Fruit fly (Drosophila melanogaster) whole organism, embryonic: ENCODE results near the gene lilli.
A peak's percentile ranks its signal among the peaks of the same experiment; 100 is the strongest.

ENCODE experiments used
- Aef1 ChIP-seq: fragments of 200-800 bp; sonication (Bioruptor generic); IDR thresholded peaks from 3 replicates; pipeline ENCODE4 v1.3.6; 2022; ENCODE audit warnings: missing biosample characterization, missing genetic modification characterization
- Asciz ChIP-seq: fragments of 200-800 bp; sonication (Bioruptor generic); optimal IDR thresholded peaks from 2 replicates; lab custom pipeline; 2017; ENCODE audit warnings: missing biosample characterization, mild to moderate bottlenecking, missing genetic modification characterization, missing genetic modification reagents
- CG13894 ChIP-seq: fragments of 200-800 bp; sonication (Bioruptor generic); optimal IDR thresholded peaks from 3 replicates; lab custom pipeline; 2018; ENCODE audit warnings: missing biosample characterization, mild to moderate bottlenecking, missing genetic modification characterization, moderate library complexity
- CG15479 ChIP-seq: fragments of 200-800 bp; sonication (Bioruptor generic); optimal IDR thresholded peaks from 3 replicates; lab custom pipeline; 2019; ENCODE audit warnings: missing biosample characterization, mild to moderate bottlenecking, missing genetic modification characterization, moderate library complexity
- CG15601 ChIP-seq: fragments of 200-800 bp; sonication (Bioruptor generic); optimal IDR thresholded peaks from 3 replicates; lab custom pipeline; 2019; ENCODE audit warnings: missing biosample characterization, mild to moderate bottlenecking, missing genetic modification characterization, moderate library complexity
- CG17802 ChIP-seq: fragments of 200-800 bp; sonication (Bioruptor generic); optimal IDR thresholded peaks from 2 replicates; lab custom pipeline; 2018; ENCODE audit warnings: missing biosample characterization, mild to moderate bottlenecking, missing genetic modification characterization, moderate library complexity
- CG1832 ChIP-seq: fragments of 200-800 bp; sonication (Bioruptor generic); optimal IDR thresholded peaks from 2 replicates; lab custom pipeline; 2017; ENCODE audit warnings: missing biosample characterization, mild to moderate bottlenecking, missing genetic modification characterization, inconsistent platforms
- CG18619 ChIP-seq: fragments of 200-800 bp; sonication (Bioruptor generic); optimal IDR thresholded peaks from 3 replicates; lab custom pipeline; 2017; ENCODE audit warnings: missing biosample characterization, mild to moderate bottlenecking, missing genetic modification characterization
- CG30403 ChIP-seq: fragments of 200-800 bp; sonication (Bioruptor generic); optimal IDR thresholded peaks from 3 replicates; lab custom pipeline; 2016; ENCODE audit warnings: missing biosample characterization, missing genetic modification characterization
- CG31441 ChIP-seq: fragments of 200-800 bp; sonication (Bioruptor generic); IDR thresholded peaks from 2 replicates; pipeline ENCODE4 v1.3.6; 2022; ENCODE audit warnings: missing biosample characterization, missing genetic modification characterization
- CG32767 ChIP-seq: fragments of 200-800 bp; sonication (Bioruptor generic); IDR thresholded peaks from 2 replicates; pipeline ENCODE4 v1.3.6; 2022; ENCODE audit warnings: missing biosample characterization, missing genetic modification characterization
- CG34376 ChIP-seq: fragments of 200-800 bp; sonication (Bioruptor generic); optimal IDR thresholded peaks from 2 replicates; lab custom pipeline; 2018; ENCODE audit warnings: missing biosample characterization, mild to moderate bottlenecking, missing genetic modification characterization
- CG3838 ChIP-seq: fragments of 200-800 bp; sonication (Bioruptor generic); optimal IDR thresholded peaks from 3 replicates; lab custom pipeline; 2016; ENCODE audit warnings: missing biosample characterization, missing genetic modification characterization
- CG4854 ChIP-seq: fragments of 200-800 bp; sonication (Bioruptor generic); optimal IDR thresholded peaks from 2 replicates; lab custom pipeline; 2016; ENCODE audit warnings: missing biosample characterization, missing genetic modification characterization, inconsistent platforms
- CG6175 ChIP-seq: fragments of 200-800 bp; sonication (Bioruptor generic); IDR thresholded peaks from 3 replicates; pipeline ENCODE4 v1.3.6; 2022; ENCODE audit warnings: missing biosample characterization, missing genetic modification characterization
- CG8359 ChIP-seq: fragments of 200-800 bp; sonication (Bioruptor generic); optimal IDR thresholded peaks from 2 replicates; lab custom pipeline; 2017; ENCODE audit warnings: missing biosample characterization, mild to moderate bottlenecking, missing genetic modification characterization, borderline replicate concordance
- D ChIP-seq, 2 experiments: fragments of 200-800 bp in 1 of 2; fragments of >200 bp in 1 of 2; sonication (Bioruptor generic) in 1 of 2; optimal IDR thresholded peaks; 2 replicates in 1 of 2; 3 replicates in 1 of 2; lab custom pipeline; 2017; ENCODE audit warnings: mild to moderate bottlenecking in 1 of 2, missing biosample characterization in 1 of 2, missing genetic modification characterization in 1 of 2, missing genetic modification reagents in 1 of 2
- D19A ChIP-seq: fragments of 200-800 bp; optimal IDR thresholded peaks from 3 replicates; lab custom pipeline; 2019; ENCODE audit warnings: missing biosample characterization, mild to moderate bottlenecking, missing genetic modification characterization, moderate library complexity
- Dfd ChIP-seq, 2 experiments: fragments of >200 bp; optimal IDR thresholded peaks; 2 replicates each; lab custom pipeline; 2017; ENCODE audit warnings: missing biosample characterization in 2 of 2, missing genetic modification characterization in 2 of 2
- Med ChIP-seq: fragments of 200-800 bp; sonication (Bioruptor generic); peaks from one replicate; lab custom pipeline; 2016; ENCODE audit warnings: missing biosample characterization, missing genetic modification characterization, mild to moderate bottlenecking, inconsistent platforms, moderate library complexity
- Myb ChIP-seq: fragments of 200-800 bp; sonication (Bioruptor generic); optimal IDR thresholded peaks from 2 replicates; lab custom pipeline; 2016; ENCODE audit warnings: missing biosample characterization, missing genetic modification characterization
- NC2β ChIP-seq: fragments of 200-800 bp; sonication (Bioruptor generic); optimal IDR thresholded peaks from 2 replicates; lab custom pipeline; 2016; ENCODE audit warnings: missing biosample characterization, missing genetic modification characterization
- Nf-YB ChIP-seq: fragments of 200-800 bp; sonication (Bioruptor generic); optimal IDR thresholded peaks from 3 replicates; lab custom pipeline; 2019; ENCODE audit warnings: missing biosample characterization, mild to moderate bottlenecking, missing genetic modification characterization, moderate library complexity
- Nf-YC ChIP-seq: fragments of 200-800 bp; optimal IDR thresholded peaks from 3 replicates; lab custom pipeline; 2019; ENCODE audit warnings: missing biosample characterization, mild to moderate bottlenecking, missing genetic modification characterization, moderate library complexity
- NfI ChIP-seq: fragments of 200-800 bp; sonication (Bioruptor generic); optimal IDR thresholded peaks from 3 replicates; lab custom pipeline; 2018; ENCODE audit warnings: missing biosample characterization, mild to moderate bottlenecking, missing genetic modification characterization, moderate library complexity
- Sox100B ChIP-seq: fragments of 200-800 bp; sonication (Bioruptor generic); optimal IDR thresholded peaks from 3 replicates; lab custom pipeline; 2018; ENCODE audit warnings: missing biosample characterization, mild to moderate bottlenecking, missing genetic modification characterization
- Sry-δ ChIP-seq: fragments of 200-800 bp; sonication (Bioruptor generic); optimal IDR thresholded peaks from 2 replicates; lab custom pipeline; 2016; ENCODE audit warnings: missing biosample characterization, missing genetic modification characterization
- Vsx1 ChIP-seq: fragments of 200-800 bp; sonication (Bioruptor generic); optimal IDR thresholded peaks from 2 replicates; lab custom pipeline; 2017; ENCODE audit warnings: missing biosample characterization, mild to moderate bottlenecking, missing genetic modification characterization, missing genetic modification reagents
- Xbp1 ChIP-seq: fragments of 200-800 bp; sonication (Bioruptor generic); optimal IDR thresholded peaks from 3 replicates; lab custom pipeline; 2016; ENCODE audit warnings: missing biosample characterization, mild to moderate bottlenecking, missing genetic modification characterization
- amos ChIP-seq: fragments of 200-800 bp; sonication (Bioruptor generic); IDR thresholded peaks from 2 replicates; pipeline ENCODE4 v1.3.6; 2022; ENCODE audit warnings: missing biosample characterization, missing genetic modification characterization; ENCODE audit not compliant: partially characterized antibody
- cad ChIP-seq: fragments of >200 bp; optimal IDR thresholded peaks from 2 replicates; lab custom pipeline; 2017; ENCODE audit warnings: missing biosample characterization, missing genetic modification characterization
- dimm ChIP-seq: fragments of 200-800 bp; sonication (Bioruptor generic); IDR thresholded peaks from 2 replicates; pipeline ENCODE4 v1.3.6; 2022; ENCODE audit warnings: missing biosample characterization, missing genetic modification characterization
- ewg ChIP-seq: fragments of 200-800 bp; sonication (Bioruptor generic); optimal IDR thresholded peaks from 3 replicates; lab custom pipeline; 2017; ENCODE audit warnings: mild to moderate bottlenecking, missing biosample characterization, missing genetic modification reagents, missing genetic modification characterization
- fd102C ChIP-seq: fragments of 200-800 bp; sonication (Bioruptor generic); optimal IDR thresholded peaks from 2 replicates; lab custom pipeline; 2018; ENCODE audit warnings: missing biosample characterization, mild to moderate bottlenecking, missing genetic modification characterization, moderate library complexity
- gro ChIP-seq: fragments of 200-800 bp; sonication (Bioruptor generic); optimal IDR thresholded peaks from 2 replicates; lab custom pipeline; 2016; ENCODE audit warnings: missing biosample characterization, missing genetic modification characterization
- gt ChIP-seq: fragments of 200-800 bp; sonication (Bioruptor generic); IDR thresholded peaks from 2 replicates; pipeline ENCODE4 v1.3.6; 2022; ENCODE audit warnings: missing biosample characterization, missing genetic modification characterization
- hth ChIP-seq: fragments of >200 bp; optimal IDR thresholded peaks from 2 replicates; lab custom pipeline; 2017; ENCODE audit warnings: inconsistent platforms
- kah ChIP-seq: fragments of 200-800 bp; sonication (Bioruptor generic); optimal IDR thresholded peaks from 2 replicates; lab custom pipeline; 2018; ENCODE audit warnings: missing biosample characterization, mild to moderate bottlenecking, missing genetic modification characterization
- kni ChIP-seq: fragments of 200-800 bp; sonication (Bioruptor generic); optimal IDR thresholded peaks from 3 replicates; lab custom pipeline; 2017; ENCODE audit warnings: mild to moderate bottlenecking, missing biosample characterization, missing genetic modification reagents, missing genetic modification characterization
- oc ChIP-seq: fragments of 200-800 bp; sonication (Bioruptor generic); optimal IDR thresholded peaks from 2 replicates; lab custom pipeline; 2018; ENCODE audit warnings: missing biosample characterization, mild to moderate bottlenecking, missing genetic modification characterization, moderate library complexity
- pho ChIP-seq: fragments of 200-800 bp; sonication (Bioruptor generic); optimal IDR thresholded peaks from 2 replicates; lab custom pipeline; 2016; ENCODE audit warnings: missing biosample characterization, missing genetic modification characterization
- sd ChIP-seq: fragments of 200-800 bp; sonication (Bioruptor generic); optimal IDR thresholded peaks from 3 replicates; lab custom pipeline; 2018; ENCODE audit warnings: missing biosample characterization, mild to moderate bottlenecking, missing genetic modification characterization, moderate library complexity
- sens ChIP-seq: fragments of 200-800 bp; sonication (Bioruptor generic); peaks from one replicate; lab custom pipeline; 2016; ENCODE audit warnings: missing biosample characterization, missing genetic modification characterization
- sens-2 ChIP-seq: fragments of 200-800 bp; sonication (Bioruptor generic); IDR thresholded peaks from 2 replicates; pipeline ENCODE4 v1.3.6; 2022; ENCODE audit warnings: missing biosample characterization, missing genetic modification characterization
- sisA ChIP-seq: fragments of 200-800 bp; sonication (Bioruptor generic); IDR thresholded peaks from 2 replicates; pipeline ENCODE4 v1.3.6; 2022; ENCODE audit warnings: missing biosample characterization, missing genetic modification characterization
- slou ChIP-seq: fragments of 200-800 bp; sonication (Bioruptor generic); optimal IDR thresholded peaks from 3 replicates; lab custom pipeline; 2016; ENCODE audit warnings: missing biosample characterization, missing genetic modification characterization
- sna ChIP-seq: fragments of 200-800 bp; sonication (Bioruptor generic); IDR thresholded peaks from 2 replicates; pipeline ENCODE4 v1.3.6; 2022; ENCODE audit warnings: missing biosample characterization, missing genetic modification characterization; ENCODE audit not compliant: partially characterized antibody
- tll ChIP-seq, 2 experiments: fragments of 200-800 bp in 1 of 2; fragments of >200 bp in 1 of 2; sonication (Bioruptor generic) in 1 of 2; optimal IDR thresholded peaks; 2 replicates each; lab custom pipeline; 2017 to 2019; ENCODE audit warnings: missing biosample characterization in 2 of 2, missing genetic modification characterization in 2 of 2, mild to moderate bottlenecking in 1 of 2, moderate library complexity in 1 of 2
- wek ChIP-seq: fragments of 200-800 bp; sonication (Bioruptor generic); optimal IDR thresholded peaks from 3 replicates; lab custom pipeline; 2018; ENCODE audit warnings: missing biosample characterization, mild to moderate bottlenecking, missing genetic modification characterization, moderate library complexity
- zf30C ChIP-seq: fragments of 200-800 bp; sonication (Bioruptor generic); optimal IDR thresholded peaks from 3 replicates; lab custom pipeline; 2018; ENCODE audit warnings: missing biosample characterization, mild to moderate bottlenecking, missing genetic modification characterization
- zfh1 ChIP-seq: fragments of 200-800 bp; sonication (Bioruptor generic); IDR thresholded peaks from 3 replicates; pipeline ENCODE4 v1.3.6; 2022; ENCODE audit warnings: missing biosample characterization, missing genetic modification characterization

lilli gene

dm6 chr2L:2999609-3000008, 113.9 kb downstream of the lilli start (continued):
- peak; percentile 88 for TF ChIP-seq CG15479 (GFP tag; lab: Kevin White, UChicago)
- no peak for TF ChIP-seq Sox100B (GFP tag; lab: Kevin White, UChicago)
- no peak for TF ChIP-seq CG18619
- TF ChIP-seq CG8359 (GFP tag; lab: Kevin White, UChicago), result no peak
- TF ChIP-seq CG31441 (GFP tag; lab: Robert Waterston, UW), result no peak
- no peak for TF ChIP-seq Xbp1 (GFP tag; lab: Kevin White, UChicago)
- TF ChIP-seq Vsx1, result no peak
- no peak for TF ChIP-seq CG15601
- peak; percentile 72 for TF ChIP-seq fd102C
- TF ChIP-seq dimm (GFP tag; lab: Robert Waterston, UW), result no peak
- peak; percentile 3 for TF ChIP-seq Med
- TF ChIP-seq sens, result peak; percentile 15
- no peak for TF ChIP-seq CG1832 (GFP tag; lab: Kevin White, UChicago)
- TF ChIP-seq CG30403 (GFP tag; lab: Kevin White, UChicago), result no peak
- peak in 1 of 2 experiments; percentile 50 for TF ChIP-seq tll (GFP tag; optimal IDR thresholded peaks at IDR 0.05; lab: Kevin White, UChicago)
- no peak for TF ChIP-seq NfI (GFP tag; lab: Kevin White, UChicago)
- TF ChIP-seq kah (GFP tag; lab: Kevin White, UChicago), result no peak
- TF ChIP-seq cad (GFP tag; lab: Kevin White, UChicago), result peak; percentile 3
- no peak for TF ChIP-seq oc (tag; lab: Kevin White, UChicago)
- no peak for TF ChIP-seq slou
- TF ChIP-seq zfh1 (GFP tag; lab: Robert Waterston, UW), result peak; percentile 30; the same call in 1 of the 3 replicates
- TF ChIP-seq sens-2 (GFP tag; lab: Robert Waterston, UW), result no peak
- no peak for TF ChIP-seq pho
- no peak for TF ChIP-seq Dfd (GFP tag; optimal IDR thresholded peaks at IDR 0.05; lab: Kevin White, UChicago)
- no peak for TF ChIP-seq sisA (GFP tag; lab: Robert Waterston, UW)
- peak; percentile 49 for TF ChIP-seq ewg (GFP tag; lab: Kevin White, UChicago)
- 0 out of 2 replicates have a peak, but pooled peaks have one; percentile 36 for TF ChIP-seq CG32767 (GFP tag; lab: Robert Waterston, UW)
- peak; percentile 61 for TF ChIP-seq zf30C (GFP tag; lab: Kevin White, UChicago)
- no peak for TF ChIP-seq Sry-δ
- TF ChIP-seq wek (GFP tag; lab: Kevin White, UChicago), result no peak
- TF ChIP-seq CG34376 (GFP tag; lab: Kevin White, UChicago), result no peak
- TF ChIP-seq sd (tag; lab: Kevin White, UChicago), result peak; percentile 53
- TF ChIP-seq hth (lab: Kevin White, UChicago), result no peak
- TF ChIP-seq CG17802, result no peak
- no peak for TF ChIP-seq CG6175
- no peak for TF ChIP-seq gt (GFP tag; lab: Robert Waterston, UW)
- no peak for TF ChIP-seq gro (GFP tag; lab: Kevin White, UChicago)
- no peak for TF ChIP-seq D19A (tag; lab: Kevin White, UChicago)
- no peak for TF ChIP-seq NC2β (GFP tag; lab: Kevin White, UChicago)
- no peak for TF ChIP-seq CG4854 (GFP tag; lab: Kevin White, UChicago)
- TF ChIP-seq CG13894 (tag; lab: Kevin White, UChicago), result no peak
- TF ChIP-seq Nf-YC, result no peak
- TF ChIP-seq, all 482 proteins: peak for 20

- TF ChIP-seq CG15479 (GFP tag; lab: Kevin White, UChicago) (peak; percentile 90), tll (GFP tag; optimal IDR thresholded peaks at IDR 0.05; lab: Kevin White, UChicago) (peak in 1 of 2 experiments; percentile 93), Aef1 (GFP tag; lab: Robert Waterston, UW) (no peak), amos (GFP tag; lab: Robert Waterston, UW) (peak; percentile 20; the same call in 1 of the 2 replicates), CG6175 (0 out of 3 replicates have a peak, but pooled peaks have one; percentile 30), Asciz (GFP tag; lab: Kevin White, UChicago) (no peak), sna (GFP tag; lab: Robert Waterston, UW) (0 out of 2 replicates have a peak, but pooled peaks have one; percentile 35), CG3838 (GFP tag; lab: Kevin White, UChicago) (peak; percentile 41), Myb (GFP tag; lab: Kevin White, UChicago) (no peak), kah (GFP tag; lab: Kevin White, UChicago) (peak; percentile 79), Nf-YB (GFP tag; lab: Kevin White, UChicago) (peak; percentile 53), D (optimal IDR thresholded peaks at IDR 0.05; lab: Kevin White, UChicago) (peak; percentile 91), D (GFP tag; optimal IDR thresholded peaks at IDR 0.05; lab: Kevin White, UChicago) (no peak), kni (peak; percentile 45)
Measured at dm6 chr2L:3000517-3000934, 114.8 kb downstream of the lilli start.
